Comparison of ENCODE assay signal across 4 fruit fly cellular contexts in the genomic region with DNA sequence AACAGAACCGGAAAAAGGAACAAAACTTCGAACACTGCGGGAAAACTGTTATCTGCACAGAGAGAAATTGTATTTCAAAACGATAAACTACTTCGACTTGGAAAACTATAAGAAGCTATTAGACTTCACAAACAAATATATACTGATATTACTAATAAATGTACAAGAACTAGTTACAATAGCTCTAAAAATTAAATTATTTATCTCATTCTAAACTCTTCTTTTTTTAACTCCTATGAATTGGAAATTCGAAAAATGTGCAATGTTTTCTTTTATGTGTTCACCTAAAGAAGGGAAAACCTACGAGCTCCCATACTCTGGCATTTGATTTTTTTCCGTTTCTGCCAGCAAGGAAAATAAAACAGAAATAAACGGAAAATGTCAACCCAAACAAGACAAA.
TF ChIP-seq lines count a peak whose summit lies in the region.

No protein-coding gene starts in this region.

- no peak for TF ChIP-seq CTCF in whole organism, embryonic (GFP tag; optimal IDR thresholded peaks at IDR 0.05; lab: Kevin White, UChicago)

TF ChIP-seq in whole organism, adult, 20 proteins besides CTCF, POLR2A, EP300 and RAD21:
- TF ChIP-seq kay (GFP tag; lab: Kevin White, UChicago; ENCODE audit: borderline replicate concordance) (peak; percentile 51), ovo (GFP tag; optimal IDR thresholded peaks at IDR 0.05; lab: Kevin White, UChicago) (no peak), bab1 (GFP tag; optimal IDR thresholded peaks at IDR 0.05; lab: Kevin White, UChicago) (no peak)
TF ChIP-seq in whole organism, adult: peak in this region for 1.

TF ChIP-seq in whole organism, embryonic, 481 proteins besides CTCF, POLR2A, EP300 and RAD21 (continues in another document):
- TF ChIP-seq CG18599 (GFP tag; optimal IDR thresholded peaks at IDR 0.05; lab: Kevin White, UChicago) (peak; percentile 15), CG15696 (tag; optimal IDR thresholded peaks at IDR 0.05; lab: Kevin White, UChicago) (no peak), Spps (tag; optimal IDR thresholded peaks at IDR 0.05; lab: Kevin White, UChicago) (no peak), CG16863 (GFP tag; optimal IDR thresholded peaks at IDR 0.05; lab: Kevin White, UChicago) (no peak), Mes4 (GFP tag; optimal IDR thresholded peaks at IDR 0.05; lab: Kevin White, UChicago) (no peak), CG4404 (GFP tag; IDR thresholded peaks at IDR 0.05; lab: Robert Waterston, UW) (no peak), aop (GFP tag; IDR thresholded peaks at IDR 0.05; lab: Robert Waterston, UW) (no peak), CG13287 (GFP tag; IDR thresholded peaks at IDR 0.05; lab: Robert Waterston, UW; ENCODE audit: partially characterized antibody) (no peak), her (GFP tag; optimal IDR thresholded peaks at IDR 0.05; lab: Kevin White, UChicago) (no peak), pan (optimal IDR thresholded peaks at IDR 0.05; lab: Kevin White, UChicago) (no peak), pan (GFP tag; optimal IDR thresholded peaks at IDR 0.05 in 1 of 2, IDR thresholded peaks at IDR 0.05 in 1 of 2) (no peak), pros (GFP tag; optimal IDR thresholded peaks at IDR 0.05; lab: Kevin White, UChicago) (no peak), CG7839 (tag; optimal IDR thresholded peaks at IDR 0.05; lab: Kevin White, UChicago) (peak; percentile 28), CG15011 (GFP tag; optimal IDR thresholded peaks at IDR 0.05; lab: Kevin White, UChicago) (no peak), gem (tag; optimal IDR thresholded peaks at IDR 0.05; lab: Kevin White, UChicago) (peak; percentile 46), Rfx (GFP tag; IDR thresholded peaks at IDR 0.05; lab: Robert Waterston, UW) (no peak), fd64A (GFP tag; optimal IDR thresholded peaks at IDR 0.05; lab: Kevin White, UChicago) (no peak), grn (GFP tag; optimal IDR thresholded peaks at IDR 0.05; lab: Kevin White, UChicago) (no peak), CG2875 (GFP tag; optimal IDR thresholded peaks at IDR 0.05; lab: Kevin White, UChicago) (no peak), CG12391 (tag; optimal IDR thresholded peaks at IDR 0.05; lab: Kevin White, UChicago) (no peak), mam (GFP tag; optimal IDR thresholded peaks at IDR 0.05; lab: Kevin White, UChicago) (no peak), dmrt99B (tag; optimal IDR thresholded peaks at IDR 0.05; lab: Kevin White, UChicago) (peak; percentile 28), CG15269 (tag; optimal IDR thresholded peaks at IDR 0.05; lab: Kevin White, UChicago) (peak; percentile 0), CG2678 (tag; optimal IDR thresholded peaks at IDR 0.05; lab: Kevin White, UChicago) (peak; percentile 24), kah (GFP tag; optimal IDR thresholded peaks at IDR 0.05; lab: Kevin White, UChicago) (no peak), CG11504 (tag; optimal IDR thresholded peaks at IDR 0.05; lab: Kevin White, UChicago) (peak; percentile 14), hb (GFP tag; IDR thresholded peaks at IDR 0.05; lab: Robert Waterston, UW; ENCODE audit: partially characterized antibody) (no peak), tup (GFP tag; optimal IDR thresholded peaks at IDR 0.05; lab: Kevin White, UChicago) (no peak)

TF ChIP-seq in whole organism, prepupa, 60 proteins besides CTCF, POLR2A, EP300 and RAD21:
- TF ChIP-seq Eip78C (GFP tag; lab: Kevin White, UChicago) (peak; percentile 52), CG32006 (GFP tag; optimal IDR thresholded peaks at IDR 0.05; lab: Kevin White, UChicago) (peak; percentile 32), CG8632 (GFP tag; optimal IDR thresholded peaks at IDR 0.05; lab: Kevin White, UChicago) (no peak)
TF ChIP-seq in whole organism, prepupa: peak in this region for 2.

TF ChIP-seq in whole organism, pupa, 21 proteins besides CTCF, POLR2A, EP300 and RAD21:
- peak; percentile 53 for TF ChIP-seq CG14655 (GFP tag; optimal IDR thresholded peaks at IDR 0.05; lab: Kevin White, UChicago)
- peak; percentile 6 for TF ChIP-seq CG8301 (tag; optimal IDR thresholded peaks at IDR 0.05; lab: Kevin White, UChicago)
- 0 out of 2 replicates have a peak, but pooled peaks have one; percentile 2 for TF ChIP-seq Ets98B (GFP tag; IDR thresholded peaks at IDR 0.05; lab: Robert Waterston, UW)
- no peak for TF ChIP-seq CG12605 (GFP tag; IDR thresholded peaks at IDR 0.05; lab: Robert Waterston, UW)
- TF ChIP-seq fd96Ca (GFP tag; IDR thresholded peaks at IDR 0.05; lab: Robert Waterston, UW): no peak
